Worm (Caenorhabditis elegans): ENCODE data around the gene Y14H12A.1.

Y14H12A.1 gene

ce11 chrII:3958673-3959299 lies 34.2 kb upstream of the Y14H12A.1 start (continued):
- TF ChIP-seq ztf-4 (tag; optimal IDR thresholded peaks at IDR 0.05), result peak; percentile 67
- TF ChIP-seq lin-39 (tag; optimal IDR thresholded peaks at IDR 0.05), result no peak
- TF ChIP-seq mdl-1 (tag; optimal IDR thresholded peaks at IDR 0.05), result peak; percentile 80 to 94
- TF ChIP-seq elt-3 (tag; optimal IDR thresholded peaks at IDR 0.05), result no peak

ce11 chrII:3959432-3960102 lies 33.4 kb upstream of the Y14H12A.1 start:
- no peak for TF ChIP-seq zag-1 (tag; optimal IDR thresholded peaks at IDR 0.05)
- TF ChIP-seq elt-1 (tag; optimal IDR thresholded peaks at IDR 0.05), result no peak
- TF ChIP-seq nhr-12 (tag; optimal IDR thresholded peaks at IDR 0.05), result no peak
- TF ChIP-seq ZK546.5 (tag; optimal IDR thresholded peaks at IDR 0.05), result no peak
- peak; percentile 24 for TF ChIP-seq sma-9 (GFP tag; optimal IDR thresholded peaks at IDR 0.05)
- TF ChIP-seq sma-9 (tag; optimal IDR thresholded peaks at IDR 0.05), result no peak
- peak in 1 of 2 experiments; percentile 14 for TF ChIP-seq lsy-2 (tag; optimal IDR thresholded peaks at IDR 0.05)

DNA sequence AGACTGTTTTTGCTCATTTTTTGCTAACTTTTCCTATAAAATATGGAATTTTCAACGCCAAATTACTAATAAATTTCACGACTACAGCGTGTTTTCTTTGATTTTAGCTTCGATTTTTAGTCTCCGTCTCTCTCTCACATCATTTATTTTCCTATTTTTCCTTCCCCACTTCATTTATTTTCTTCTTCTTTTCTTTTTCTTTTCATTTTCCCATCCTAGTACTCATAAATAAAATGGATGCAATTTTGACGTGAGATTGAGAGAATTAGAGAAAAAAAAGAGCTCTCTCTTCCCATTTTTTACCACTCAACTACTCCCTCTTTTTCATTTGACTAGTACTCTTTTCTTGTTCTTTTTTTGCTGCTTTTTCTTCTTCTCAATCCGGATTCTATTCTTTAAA lies 32.7 kb upstream of the Y14H12A.1 start:
- TF ChIP-seq nhr-23 (tag; optimal IDR thresholded peaks at IDR 0.05) (no peak), dmd-4 (tag; optimal IDR thresholded peaks at IDR 0.05) (no peak), unc-39 (tag; optimal IDR thresholded peaks at IDR 0.05) (no peak), blmp-1 (tag; optimal IDR thresholded peaks at IDR 0.05; ENCODE audit: insufficient read depth) (no peak), nhr-12 (tag; optimal IDR thresholded peaks at IDR 0.05) (no peak), nhr-129 (tag; optimal IDR thresholded peaks at IDR 0.05) (peak; percentile 42), egl-27 (tag; optimal IDR thresholded peaks at IDR 0.05) (no peak), crh-2 (tag; optimal IDR thresholded peaks at IDR 0.05) (peak; percentile 2), ZK546.5 (tag; optimal IDR thresholded peaks at IDR 0.05) (no peak), ztf-1 (GFP tag; conservative IDR thresholded peaks at IDR 0.05) (no peak), zag-1 (tag; optimal IDR thresholded peaks at IDR 0.05) (no peak), skn-1 (tag; optimal IDR thresholded peaks at IDR 0.05) (no peak), sma-9 (GFP tag; optimal IDR thresholded peaks at IDR 0.05) (peak; percentile 19), sma-9 (tag; optimal IDR thresholded peaks at IDR 0.05) (no peak), nhr-11 (tag; optimal IDR thresholded peaks at IDR 0.05) (no peak), lin-39 (tag; optimal IDR thresholded peaks at IDR 0.05) (no peak), nhr-21 (tag; optimal IDR thresholded peaks at IDR 0.05) (no peak), mbf-1 (tag; optimal IDR thresholded peaks at IDR 0.05) (no peak), elt-1 (tag; optimal IDR thresholded peaks at IDR 0.05) (no peak), Y55F3AM.14 (GFP tag; optimal IDR thresholded peaks at IDR 0.05) (no peak), elt-3 (tag; optimal IDR thresholded peaks at IDR 0.05) (no peak), unc-55 (GFP tag; optimal IDR thresholded peaks at IDR 0.05) (peak; percentile 93), C34F6.9 (tag; optimal IDR thresholded peaks at IDR 0.05) (peak; percentile 72), alr-1 (tag; optimal IDR thresholded peaks at IDR 0.05) (no peak), snpc-4 (tag; optimal IDR thresholded peaks at IDR 0.05) (no peak), unc-62 (GFP tag; optimal IDR thresholded peaks at IDR 0.05) (no peak), nhr-77 (tag; optimal IDR thresholded peaks at IDR 0.05) (no peak), peb-1 (tag; optimal IDR thresholded peaks at IDR 0.05) (no peak), F13H6.1 (tag; optimal IDR thresholded peaks at IDR 0.05) (no peak), sem-4 (tag; optimal IDR thresholded peaks at IDR 0.05) (no peak), mdl-1 (tag; optimal IDR thresholded peaks at IDR 0.05) (no peak), nhr-25 (tag; optimal IDR thresholded peaks at IDR 0.05) (no peak), nhr-6 (tag; optimal IDR thresholded peaks at IDR 0.05) (peak; percentile 45), lsy-2 (tag; optimal IDR thresholded peaks at IDR 0.05) (peak in 1 of 2 experiments; percentile 63), ceh-16 (tag; optimal IDR thresholded peaks at IDR 0.05) (no peak), nhr-10 (tag; optimal IDR thresholded peaks at IDR 0.05) (no peak), gmeb-1 (tag; optimal IDR thresholded peaks at IDR 0.05) (no peak), ztf-4 (tag; optimal IDR thresholded peaks at IDR 0.05) (no peak), fos-1 (tag; optimal IDR thresholded peaks at IDR 0.05) (peak; percentile 1), ztf-11 (tag; optimal IDR thresholded peaks at IDR 0.05) (no peak), R02D3.7 (tag; optimal IDR thresholded peaks at IDR 0.05) (no peak), lin-11 (tag; optimal IDR thresholded peaks at IDR 0.05) (no peak), sma-3 (GFP tag; optimal IDR thresholded peaks at IDR 0.05) (no peak), nhr-237 (tag; optimal IDR thresholded peaks at IDR 0.05) (no peak), mab-5 (tag; optimal IDR thresholded peaks at IDR 0.05) (peak; percentile 57), ama-1 (optimal IDR thresholded peaks at IDR 0.05) (no peak), ceh-82 (tag; optimal IDR thresholded peaks at IDR 0.05) (no peak), aly-2 (tag; optimal IDR thresholded peaks at IDR 0.05) (no peak)

Measured in whole organism, L2 larva.